Fruit fly (Drosophila melanogaster) whole organism, adult: Measurements from ENCODE around the gene CG2200.

ENCODE experiments used
- CG11617 ChIP-seq: fragments of 200-800 bp; sonication (Bioruptor generic); optimal IDR thresholded peaks from 2 replicates; lab custom pipeline; 2017; ENCODE audit warnings: mild to moderate bottlenecking, missing biosample characterization, missing genetic modification reagents, missing genetic modification characterization
- CG12768 ChIP-seq: fragments of 200-800 bp; sonication (Bioruptor generic); optimal IDR thresholded peaks from 2 replicates; lab custom pipeline; 2017; ENCODE audit warnings: missing biosample characterization, missing genetic modification characterization, mild to moderate bottlenecking, moderate library complexity, missing genetic modification reagents
- CG14711 ChIP-seq: fragments of 200-800 bp; sonication (Bioruptor generic); optimal IDR thresholded peaks from 2 replicates; lab custom pipeline; 2018; ENCODE audit warnings: missing biosample characterization, mild to moderate bottlenecking, missing genetic modification characterization, moderate library complexity
- CG1620 ChIP-seq: fragments of 200-800 bp; sonication (Bioruptor generic); optimal IDR thresholded peaks from 2 replicates; lab custom pipeline; 2016; ENCODE audit warnings: missing biosample characterization, missing genetic modification characterization
- CG33017 ChIP-seq: fragments of 200-800 bp; sonication (Bioruptor generic); optimal IDR thresholded peaks from 2 replicates; lab custom pipeline; 2018; ENCODE audit warnings: missing biosample characterization, mild to moderate bottlenecking, missing genetic modification characterization, moderate library complexity
- CG5204 ChIP-seq: fragments of 200-800 bp; sonication (Bioruptor generic); optimal IDR thresholded peaks from 2 replicates; lab custom pipeline; 2016; ENCODE audit warnings: missing biosample characterization, missing genetic modification characterization
- CG7045 ChIP-seq: fragments of 200-800 bp; sonication (Bioruptor generic); optimal IDR thresholded peaks from 2 replicates; lab custom pipeline; 2017; ENCODE audit warnings: missing biosample characterization, mild to moderate bottlenecking, missing genetic modification characterization
- CG7101 ChIP-seq: fragments of 200-800 bp; sonication (Bioruptor generic); optimal IDR thresholded peaks from 2 replicates; lab custom pipeline; 2018; ENCODE audit warnings: missing biosample characterization, mild to moderate bottlenecking, missing genetic modification characterization, moderate library complexity
- Clk ChIP-seq: fragments of 200-800 bp; sonication (Bioruptor generic); optimal IDR thresholded peaks from 2 replicates; lab custom pipeline; 2017; ENCODE audit warnings: missing biosample characterization, missing genetic modification characterization
- Crg-1 ChIP-seq: fragments of 200-800 bp; sonication (Bioruptor generic); optimal IDR thresholded peaks from 2 replicates; lab custom pipeline; 2016; ENCODE audit warnings: missing biosample characterization, missing genetic modification characterization
- Hr96 ChIP-seq: fragments of 200-800 bp; sonication (Bioruptor generic); optimal IDR thresholded peaks from 2 replicates; lab custom pipeline; 2016; ENCODE audit warnings: missing biosample characterization, missing genetic modification characterization
- Mnt ChIP-seq: fragments of 200-800 bp; sonication (Bioruptor generic); optimal IDR thresholded peaks from 2 replicates; lab custom pipeline; 2016; ENCODE audit warnings: missing biosample characterization, mild to moderate bottlenecking, missing genetic modification characterization
- bab1 ChIP-seq: fragments of 200-800 bp; sonication (Bioruptor generic); optimal IDR thresholded peaks from 3 replicates; lab custom pipeline; 2019; ENCODE audit warnings: missing biosample characterization, mild to moderate bottlenecking, missing genetic modification characterization, moderate library complexity
- cic ChIP-seq: fragments of 200-800 bp; sonication (Bioruptor generic); optimal IDR thresholded peaks from 2 replicates; lab custom pipeline; 2017; ENCODE audit warnings: missing biosample characterization, mild to moderate bottlenecking, missing genetic modification characterization, moderate library complexity
- cnc ChIP-seq, 2 experiments: fragments of >200 bp; optimal IDR thresholded peaks; 2 replicates each; lab custom pipeline; 2017
- kay ChIP-seq: fragments of 200-800 bp; sonication (Bioruptor generic); peaks from one replicate; lab custom pipeline; 2016; ENCODE audit warnings: missing biosample characterization, missing genetic modification characterization, borderline replicate concordance
- ovo ChIP-seq: fragments of 200-800 bp; sonication (Bioruptor generic); optimal IDR thresholded peaks from 2 replicates; lab custom pipeline; 2016; ENCODE audit warnings: missing biosample characterization, missing genetic modification characterization
- pad ChIP-seq: fragments of 200-800 bp; sonication (Bioruptor generic); optimal IDR thresholded peaks from 3 replicates; lab custom pipeline; 2017; ENCODE audit warnings: missing biosample characterization, missing genetic modification characterization, mild to moderate bottlenecking, moderate library complexity, missing genetic modification reagents
- tj ChIP-seq: fragments of 200-800 bp; sonication (Bioruptor generic); optimal IDR thresholded peaks from 3 replicates; lab custom pipeline; 2017; ENCODE audit warnings: missing biosample characterization, mild to moderate bottlenecking, missing genetic modification characterization, moderate library complexity
- toe ChIP-seq: fragments of 200-800 bp; sonication (Bioruptor generic); optimal IDR thresholded peaks from 2 replicates; lab custom pipeline; 2016; ENCODE audit warnings: missing biosample characterization, missing genetic modification characterization

The CG2200 gene

DNA sequence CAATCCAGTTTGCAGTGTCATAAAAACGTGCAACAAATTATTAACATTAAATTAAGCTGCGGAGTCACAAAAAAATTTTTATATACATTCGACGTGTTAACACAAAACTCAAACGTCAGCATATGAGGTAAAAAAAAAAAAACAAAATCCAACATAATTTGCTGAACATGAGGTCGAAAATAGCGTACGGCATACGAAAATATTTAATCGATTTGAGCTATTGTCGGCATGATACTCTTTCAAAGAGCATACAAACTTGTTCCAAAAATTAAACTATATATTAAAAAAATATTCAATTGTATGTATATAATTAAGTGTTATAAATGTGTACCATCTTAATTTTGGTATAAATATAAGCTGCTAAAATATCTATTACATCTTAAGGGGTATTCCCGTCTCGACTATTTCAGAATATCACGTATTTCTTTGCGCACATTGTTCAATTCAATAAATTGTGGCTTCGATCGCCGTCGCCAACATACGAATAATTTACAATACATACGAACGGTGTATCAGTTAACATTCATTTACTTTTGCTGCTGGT is 15.6 kb downstream of the CG2200 start:
- TF ChIP-seq cnc (optimal IDR thresholded peaks at IDR 0.05; lab: Kevin White, UChicago) = no peak
- TF ChIP-seq CG7045 (GFP tag; lab: Kevin White, UChicago) = no peak
- peak; percentile 67 for TF ChIP-seq CG14711 (tag; lab: Kevin White, UChicago)
- TF ChIP-seq bab1 = peak; percentile 90
- no peak for TF ChIP-seq cic (GFP tag; lab: Kevin White, UChicago)
- TF ChIP-seq tj (GFP tag; lab: Kevin White, UChicago) = peak; percentile 91
- peak; percentile 36 for TF ChIP-seq CG7101 (tag; lab: Kevin White, UChicago)

DNA sequence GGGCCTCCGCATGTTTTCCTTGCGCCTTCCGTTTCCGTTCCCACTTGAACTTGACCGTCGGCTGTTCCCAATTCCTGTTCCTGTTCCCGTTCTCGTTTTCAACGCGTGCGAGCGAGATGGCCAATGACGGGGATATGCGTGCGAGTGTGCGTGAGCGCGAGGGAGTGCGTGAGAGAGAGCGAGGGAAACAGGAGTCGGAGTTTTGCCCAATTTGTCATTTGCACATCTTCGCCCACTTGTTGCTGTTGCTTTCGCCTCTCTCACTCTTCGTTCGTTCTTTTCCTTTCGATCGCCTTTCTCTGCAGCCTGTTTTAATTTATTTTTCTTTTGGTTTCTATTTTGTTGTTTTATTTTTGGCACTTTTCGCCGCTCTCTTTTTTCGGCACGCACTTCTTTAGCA is 17.7 kb downstream of the CG2200 start:
- TF ChIP-seq toe (GFP tag; lab: Kevin White, UChicago) (no peak), pad (peak; percentile 18)

DNA sequence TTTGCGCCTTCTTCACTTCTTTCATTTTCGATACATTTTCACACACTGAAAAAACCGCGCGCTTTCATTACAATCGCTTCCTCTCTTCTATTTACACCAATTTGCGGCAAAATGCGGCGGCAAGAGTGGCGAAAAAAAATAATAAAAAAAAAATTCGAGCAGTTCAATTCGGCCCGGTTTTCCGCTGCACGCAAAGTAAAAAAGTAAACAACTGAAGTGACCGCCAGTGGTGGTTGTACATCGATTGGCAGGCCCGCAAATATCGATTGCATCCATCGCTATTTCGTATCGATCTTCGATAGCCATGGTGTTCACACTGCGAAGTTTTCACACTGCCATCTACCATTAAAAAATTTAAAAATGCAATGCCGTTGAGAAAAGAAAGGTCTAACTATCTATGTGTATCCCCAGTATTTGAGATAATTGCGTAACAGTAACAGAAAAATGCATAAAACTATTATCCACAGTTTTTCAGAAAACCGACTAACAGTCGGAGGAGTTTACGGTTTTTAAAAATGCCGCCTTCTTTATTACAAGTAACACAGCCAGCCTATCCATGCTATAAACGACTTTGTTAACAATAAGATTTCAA is 18.2 kb downstream of the CG2200 start, which contains the start of gene Chpf:
TSS of gene Chpf (minus strand) at position 225 of the 592 bp plus-strand sequence.
- TF ChIP-seq Mnt (GFP tag; lab: Kevin White, UChicago) (peak; percentile 34), Clk (GFP tag; lab: Kevin White, UChicago) (no peak), bab1 (no peak), Hr96 (peak; percentile 48)

DNA sequence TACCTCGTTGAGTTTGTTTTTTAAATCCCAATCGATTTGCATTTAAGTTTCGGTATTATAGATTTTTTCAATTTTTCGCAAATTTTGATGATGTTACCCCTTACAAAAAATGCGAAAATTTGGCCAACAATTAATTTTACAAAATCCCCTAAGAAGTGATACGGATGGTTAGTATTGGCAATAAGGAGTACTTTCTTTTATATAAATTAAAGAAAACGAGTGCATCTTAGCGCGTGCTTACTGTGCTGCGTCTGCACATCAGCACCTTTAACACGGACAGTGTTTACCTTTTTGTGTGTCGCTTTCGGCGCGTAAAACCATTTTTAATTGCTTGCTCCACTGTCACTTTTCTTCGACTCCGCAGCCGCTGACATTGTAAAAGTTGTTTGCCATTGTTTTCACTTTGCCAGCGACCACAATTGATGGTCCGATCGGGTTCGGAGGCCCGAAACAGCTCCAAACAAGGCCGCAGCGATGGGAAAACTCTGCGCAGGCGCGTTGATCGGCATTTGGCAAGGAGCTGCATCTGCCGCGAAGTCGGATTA is 19.8 kb downstream of the CG2200 start:
- TF ChIP-seq cic (GFP tag; lab: Kevin White, UChicago) (no peak), ovo (no peak), CG7101 (tag; lab: Kevin White, UChicago) (no peak), Clk (GFP tag; lab: Kevin White, UChicago) (no peak), CG11617 (GFP tag; lab: Kevin White, UChicago) (no peak), CG5204 (no peak), bab1 (no peak), Crg-1 (GFP tag; lab: Kevin White, UChicago) (no peak), Mnt (GFP tag; lab: Kevin White, UChicago) (no peak), toe (GFP tag; lab: Kevin White, UChicago) (no peak), kay (GFP tag; lab: Kevin White, UChicago) (no peak), Hr96 (no peak), tj (GFP tag; lab: Kevin White, UChicago) (no peak), cnc (optimal IDR thresholded peaks at IDR 0.05; lab: Kevin White, UChicago) (no peak), CG7045 (GFP tag; lab: Kevin White, UChicago) (no peak), CG14711 (tag; lab: Kevin White, UChicago) (no peak), CG33017 (tag; lab: Kevin White, UChicago) (no peak), CG12768 (GFP tag; lab: Kevin White, UChicago) (no peak)

DNA sequence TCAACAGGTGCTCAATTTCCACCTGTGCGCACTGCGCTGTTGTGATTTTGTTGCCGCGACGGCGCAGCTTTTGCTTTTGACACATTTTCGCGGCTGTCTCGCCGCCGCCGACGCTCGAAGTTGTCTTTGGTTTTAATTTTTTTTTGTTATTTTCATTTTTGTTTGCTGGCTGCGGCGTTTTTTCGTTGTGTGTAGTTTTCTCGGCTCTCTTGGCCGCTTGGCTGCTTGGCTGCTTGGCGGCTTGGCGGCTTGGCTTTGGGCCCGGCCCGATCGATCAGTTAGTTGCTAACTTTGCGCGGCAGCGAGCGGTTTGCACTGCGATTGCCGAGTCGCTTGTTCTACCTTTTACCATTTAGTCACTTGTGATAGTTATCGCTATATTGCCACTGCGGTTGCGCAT is 20.8 kb downstream of the CG2200 start, which contains the start of gene CG42237:
TSS of gene CG42237 (plus strand) at position 271 of the 400 bp plus-strand sequence.
- TF ChIP-seq CG11617 (GFP tag; lab: Kevin White, UChicago) (no peak), CG5204 (no peak), Mnt (GFP tag; lab: Kevin White, UChicago) (no peak), ovo (no peak), cnc (optimal IDR thresholded peaks at IDR 0.05; lab: Kevin White, UChicago) (no peak), CG33017 (tag; lab: Kevin White, UChicago) (no peak), Crg-1 (GFP tag; lab: Kevin White, UChicago) (no peak), CG1620 (GFP tag; lab: Kevin White, UChicago) (no peak), toe (GFP tag; lab: Kevin White, UChicago) (no peak), pad (no peak), kay (GFP tag; lab: Kevin White, UChicago) (no peak), cic (GFP tag; lab: Kevin White, UChicago) (no peak), CG7101 (tag; lab: Kevin White, UChicago) (no peak), bab1 (no peak), Clk (GFP tag; lab: Kevin White, UChicago) (no peak)

DNA sequence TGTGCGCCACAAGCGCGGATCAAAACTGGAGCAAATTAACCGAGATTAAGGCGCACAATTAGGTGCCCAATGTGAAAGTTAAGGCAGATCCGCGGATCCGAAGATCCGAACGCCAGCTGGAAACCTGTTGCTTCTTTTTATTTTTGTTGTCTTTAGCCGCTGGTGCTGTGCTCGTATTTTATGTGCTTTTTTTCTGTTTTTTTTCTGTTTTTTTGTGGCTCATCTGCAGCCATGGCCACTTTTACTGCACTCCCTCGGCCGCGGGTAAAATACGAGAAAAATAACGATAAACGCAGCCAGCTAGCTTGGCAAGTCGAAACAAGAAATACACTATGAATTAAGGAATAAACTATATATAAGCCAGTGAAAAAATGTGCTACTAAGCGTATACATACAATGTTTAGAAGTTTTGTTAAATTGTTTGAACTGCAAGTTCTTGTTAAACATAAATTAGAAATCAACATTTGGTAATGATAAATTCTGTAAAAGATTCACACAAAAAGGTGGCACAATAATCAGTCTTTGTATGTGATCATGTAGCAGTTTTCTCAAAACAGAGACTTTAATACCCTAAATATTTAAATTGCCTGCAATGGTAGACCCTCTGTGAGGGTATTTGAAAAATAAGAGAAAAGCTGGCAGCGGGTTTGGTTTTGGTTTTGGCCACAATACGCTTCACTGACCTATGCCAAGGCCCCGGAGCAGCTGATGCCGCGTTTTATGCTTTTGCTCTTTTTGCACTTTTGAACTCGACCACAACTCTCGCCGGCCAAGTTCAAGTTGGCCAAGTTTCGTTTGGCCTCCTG is 22.5 kb downstream of the CG2200 start:
- TF ChIP-seq Hr96 (no peak), tj (GFP tag; lab: Kevin White, UChicago) (peak; percentile 44)

DNA sequence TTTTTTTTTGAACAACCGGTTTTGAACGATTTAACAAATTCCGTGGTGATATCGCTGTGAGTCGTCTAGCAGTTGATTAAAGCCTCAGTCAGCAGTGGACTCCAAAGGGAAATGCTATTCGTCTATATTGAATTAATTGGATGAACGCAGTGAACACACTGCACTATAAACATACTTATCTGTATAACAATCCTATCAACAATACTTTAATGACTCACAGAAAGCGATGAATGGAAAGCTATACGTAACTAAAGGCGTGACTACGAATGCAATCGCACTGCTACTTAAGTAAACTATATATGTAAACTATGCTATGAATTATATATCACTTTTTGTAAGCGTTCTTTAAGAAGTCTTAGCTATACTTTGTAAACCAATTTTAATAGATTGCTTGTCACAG is 31.5 kb downstream of the CG2200 start:
- TF ChIP-seq CG12768 (GFP tag; lab: Kevin White, UChicago) (no peak), toe (GFP tag; lab: Kevin White, UChicago) (no peak), Clk (GFP tag; lab: Kevin White, UChicago) (no peak), pad (no peak), CG7101 (tag; lab: Kevin White, UChicago) (peak; percentile 30), CG11617 (GFP tag; lab: Kevin White, UChicago) (no peak), CG7045 (GFP tag; lab: Kevin White, UChicago) (no peak), CG33017 (tag; lab: Kevin White, UChicago) (no peak), CG14711 (tag; lab: Kevin White, UChicago) (peak; percentile 11), cnc (optimal IDR thresholded peaks at IDR 0.05; lab: Kevin White, UChicago) (no peak), cic (GFP tag; lab: Kevin White, UChicago) (peak; percentile 91), Mnt (GFP tag; lab: Kevin White, UChicago) (no peak), kay (GFP tag; lab: Kevin White, UChicago) (peak; percentile 96), CG1620 (GFP tag; lab: Kevin White, UChicago) (no peak), CG5204 (no peak), bab1 (no peak), Crg-1 (GFP tag; lab: Kevin White, UChicago) (no peak), ovo (no peak), Hr96 (no peak)
